Fruit fly (Drosophila melanogaster) whole organism, embryonic: ENCODE results near the gene CG2663.

Source experiments
- Bgb ChIP-seq: fragments of 200-800 bp; sonication (Bioruptor generic); IDR thresholded peaks from 2 replicates; pipeline ENCODE4 v1.3.6; 2022; ENCODE audit warnings: missing biosample characterization, missing genetic modification characterization; ENCODE audit not compliant: partially characterized antibody
- CG10267 ChIP-seq: fragments of 200-800 bp; sonication (Bioruptor generic); optimal IDR thresholded peaks from 2 replicates; lab custom pipeline; 2018; ENCODE audit warnings: missing biosample characterization, mild to moderate bottlenecking, missing genetic modification characterization, moderate library complexity
- CG10654 ChIP-seq: fragments of 200-800 bp; sonication (Bioruptor generic); optimal IDR thresholded peaks from 2 replicates; lab custom pipeline; 2016; ENCODE audit warnings: missing biosample characterization, missing genetic modification characterization
- CG10959 ChIP-seq: fragments of 200-800 bp; sonication (Bioruptor generic); IDR thresholded peaks from 2 replicates; pipeline ENCODE4 v1.3.6; 2022; ENCODE audit warnings: missing biosample characterization, missing genetic modification characterization
- CG12071 ChIP-seq: fragments of 200-800 bp; sonication (Bioruptor generic); optimal IDR thresholded peaks from 3 replicates; lab custom pipeline; 2018; ENCODE audit warnings: missing biosample characterization, mild to moderate bottlenecking, missing genetic modification characterization
- CG12391 ChIP-seq: fragments of 200-800 bp; sonication (Bioruptor generic); optimal IDR thresholded peaks from 3 replicates; lab custom pipeline; 2018; ENCODE audit warnings: missing biosample characterization, mild to moderate bottlenecking, missing genetic modification characterization, moderate library complexity
- CG12659 ChIP-seq: fragments of 200-800 bp; sonication (Bioruptor generic); optimal IDR thresholded peaks from 3 replicates; lab custom pipeline; 2017; ENCODE audit warnings: mild to moderate bottlenecking, missing biosample characterization, missing genetic modification reagents, missing genetic modification characterization
- CG13424 ChIP-seq: fragments of 200-800 bp; sonication (Bioruptor generic); optimal IDR thresholded peaks from 2 replicates; lab custom pipeline; 2019; ENCODE audit warnings: missing biosample characterization, mild to moderate bottlenecking, missing genetic modification characterization, moderate library complexity
- CG13894 ChIP-seq: fragments of 200-800 bp; sonication (Bioruptor generic); optimal IDR thresholded peaks from 3 replicates; lab custom pipeline; 2018; ENCODE audit warnings: missing biosample characterization, mild to moderate bottlenecking, missing genetic modification characterization, moderate library complexity
- CG14860 ChIP-seq: fragments of 200-800 bp; sonication (Bioruptor generic); IDR thresholded peaks from 3 replicates; pipeline ENCODE4 v1.3.6; 2022; ENCODE audit warnings: missing biosample characterization, missing genetic modification characterization; ENCODE audit not compliant: partially characterized antibody
- CG16863 ChIP-seq: fragments of 200-800 bp; sonication (Bioruptor generic); optimal IDR thresholded peaks from 3 replicates; lab custom pipeline; 2016; ENCODE audit warnings: missing biosample characterization, missing genetic modification characterization
- CG2199 ChIP-seq: fragments of 200-800 bp; sonication (Bioruptor generic); IDR thresholded peaks from 3 replicates; pipeline ENCODE4 v1.3.6; 2022; ENCODE audit warnings: missing biosample characterization, missing genetic modification characterization
- CG3281 ChIP-seq: fragments of 200-800 bp; sonication (Bioruptor generic); optimal IDR thresholded peaks from 3 replicates; lab custom pipeline; 2017; ENCODE audit warnings: missing biosample characterization, mild to moderate bottlenecking, missing genetic modification characterization
- CG3838 ChIP-seq: fragments of 200-800 bp; sonication (Bioruptor generic); optimal IDR thresholded peaks from 3 replicates; lab custom pipeline; 2016; ENCODE audit warnings: missing biosample characterization, missing genetic modification characterization
- CG3847 ChIP-seq: fragments of 200-800 bp; sonication (Bioruptor generic); IDR thresholded peaks from 2 replicates; pipeline ENCODE4 v1.3.6; 2022; ENCODE audit warnings: missing biosample characterization, missing genetic modification characterization
- CG3995 ChIP-seq: fragments of 200-800 bp; sonication (Bioruptor generic); optimal IDR thresholded peaks from 3 replicates; lab custom pipeline; 2016; ENCODE audit warnings: missing biosample characterization, missing genetic modification characterization
- CG4424 ChIP-seq: fragments of 200-800 bp; sonication (Bioruptor generic); optimal IDR thresholded peaks from 3 replicates; lab custom pipeline; 2016; ENCODE audit warnings: missing biosample characterization, missing genetic modification characterization
- CG7556 ChIP-seq: fragments of 200-800 bp; sonication (Bioruptor generic); optimal IDR thresholded peaks from 2 replicates; lab custom pipeline; 2017; ENCODE audit warnings: missing biosample characterization, mild to moderate bottlenecking, missing genetic modification characterization
- CG8478 ChIP-seq: fragments of >200 bp; optimal IDR thresholded peaks from 2 replicates; lab custom pipeline; 2018
- CG8924 ChIP-seq: fragments of 200-800 bp; optimal IDR thresholded peaks from 3 replicates; lab custom pipeline; 2019; ENCODE audit warnings: missing biosample characterization, mild to moderate bottlenecking, missing genetic modification characterization, moderate library complexity
- Dad ChIP-seq: fragments of 200-800 bp; sonication (Bioruptor generic); optimal IDR thresholded peaks from 3 replicates; lab custom pipeline; 2016; ENCODE audit warnings: missing biosample characterization, missing genetic modification characterization
- Dbx ChIP-seq: fragments of 200-800 bp; sonication (Bioruptor generic); IDR thresholded peaks from 3 replicates; pipeline ENCODE4 v1.3.6; 2022; ENCODE audit warnings: missing biosample characterization, missing genetic modification characterization
- Dfd ChIP-seq, 2 experiments: fragments of >200 bp; optimal IDR thresholded peaks; 2 replicates each; lab custom pipeline; 2017; ENCODE audit warnings: missing biosample characterization in 2 of 2, missing genetic modification characterization in 2 of 2
- Eip74EF ChIP-seq, 2 experiments: fragments of 200-800 bp in 1 of 2; fragments of >200 bp in 1 of 2; sonication (Bioruptor generic) in 1 of 2; optimal IDR thresholded peaks; 2 replicates each; lab custom pipeline; 2017 to 2019; ENCODE audit warnings: missing biosample characterization in 2 of 2, missing genetic modification characterization in 2 of 2, mild to moderate bottlenecking in 1 of 2, moderate library complexity in 1 of 2
- HLHmδ ChIP-seq: fragments of 200-800 bp; sonication (Bioruptor generic); optimal IDR thresholded peaks from 2 replicates; lab custom pipeline; 2018; ENCODE audit warnings: missing biosample characterization, mild to moderate bottlenecking, missing genetic modification characterization, moderate library complexity
- Hmr ChIP-seq: fragments of 200-800 bp; sonication (Bioruptor generic); optimal IDR thresholded peaks from 3 replicates; lab custom pipeline; 2017; ENCODE audit warnings: mild to moderate bottlenecking, missing biosample characterization, missing genetic modification reagents, missing genetic modification characterization
- Lhr ChIP-seq: fragments of 200-800 bp; sonication (Bioruptor generic); optimal IDR thresholded peaks from 3 replicates; lab custom pipeline; 2017; ENCODE audit warnings: mild to moderate bottlenecking, missing biosample characterization, missing genetic modification reagents, missing genetic modification characterization
- Mrtf ChIP-seq: fragments of 200-800 bp; sonication (Bioruptor generic); IDR thresholded peaks from 3 replicates; pipeline ENCODE4 v1.3.6; 2022; ENCODE audit warnings: missing biosample characterization, missing genetic modification characterization
- Ptx1 ChIP-seq: fragments of 200-800 bp; sonication (Bioruptor generic); IDR thresholded peaks from 2 replicates; pipeline ENCODE4 v1.3.6; 2022; ENCODE audit warnings: missing biosample characterization, missing genetic modification characterization
- az2 ChIP-seq: fragments of 200-800 bp; sonication (Bioruptor generic); optimal IDR thresholded peaks from 3 replicates; lab custom pipeline; 2016; ENCODE audit warnings: missing biosample characterization, missing genetic modification characterization
- bowl ChIP-seq: fragments of 200-800 bp; sonication (Bioruptor generic); IDR thresholded peaks from 2 replicates; pipeline ENCODE4 v1.3.6; 2022; ENCODE audit warnings: missing biosample characterization, missing genetic modification characterization
- chif ChIP-seq, 2 experiments: fragments of 200-800 bp; sonication (Bioruptor generic); optimal IDR thresholded peaks; 3 replicates each; lab custom pipeline; 2016; ENCODE audit warnings: missing biosample characterization in 2 of 2, missing genetic modification characterization in 2 of 2
- dpn ChIP-seq, 2 experiments: fragments of 200-800 bp; sonication (Bioruptor generic); optimal IDR thresholded peaks; 3 replicates each; lab custom pipeline; 2016; ENCODE audit warnings: missing biosample characterization in 2 of 2, missing genetic modification characterization in 2 of 2
- fu2 ChIP-seq: fragments of 200-800 bp; sonication (Bioruptor generic); optimal IDR thresholded peaks from 2 replicates; lab custom pipeline; 2016; ENCODE audit warnings: missing biosample characterization, missing genetic modification characterization
- grau ChIP-seq: fragments of 200-800 bp; optimal IDR thresholded peaks from 3 replicates; lab custom pipeline; 2019; ENCODE audit warnings: missing biosample characterization, mild to moderate bottlenecking, missing genetic modification characterization, moderate library complexity
- gsb-n ChIP-seq: fragments of 200-800 bp; sonication (Bioruptor generic); optimal IDR thresholded peaks from 3 replicates; lab custom pipeline; 2018; ENCODE audit warnings: missing biosample characterization, mild to moderate bottlenecking, missing genetic modification characterization
- h ChIP-seq: fragments of >200 bp; optimal IDR thresholded peaks from 2 replicates; lab custom pipeline; 2017
- inv ChIP-seq: fragments of 200-800 bp; sonication (Bioruptor generic); IDR thresholded peaks from 2 replicates; pipeline ENCODE4 v1.3.6; 2022; ENCODE audit warnings: missing biosample characterization, missing genetic modification characterization; ENCODE audit not compliant: partially characterized antibody
- nerfin-2 ChIP-seq: fragments of 200-800 bp; sonication (Bioruptor generic); IDR thresholded peaks from 2 replicates; pipeline ENCODE4 v1.3.6; 2022; ENCODE audit warnings: missing biosample characterization, missing genetic modification characterization; ENCODE audit not compliant: partially characterized antibody
- pb ChIP-seq: fragments of 200-800 bp; sonication (Bioruptor generic); optimal IDR thresholded peaks from 3 replicates; lab custom pipeline; 2016; ENCODE audit warnings: missing biosample characterization, missing genetic modification characterization
- psq ChIP-seq: fragments of 200-800 bp; sonication (Bioruptor generic); optimal IDR thresholded peaks from 2 replicates; lab custom pipeline; 2017; ENCODE audit warnings: missing biosample characterization, missing genetic modification characterization
- pzg ChIP-seq: fragments of 200-800 bp; sonication (Bioruptor generic); optimal IDR thresholded peaks from 3 replicates; lab custom pipeline; 2018; ENCODE audit warnings: missing biosample characterization, mild to moderate bottlenecking, missing genetic modification characterization, moderate library complexity
- sd ChIP-seq: fragments of 200-800 bp; sonication (Bioruptor generic); optimal IDR thresholded peaks from 3 replicates; lab custom pipeline; 2018; ENCODE audit warnings: missing biosample characterization, mild to moderate bottlenecking, missing genetic modification characterization, moderate library complexity
- seq ChIP-seq: fragments of 200-800 bp; sonication (Bioruptor generic); IDR thresholded peaks from 2 replicates; pipeline ENCODE4 v1.3.6; 2022; ENCODE audit warnings: missing biosample characterization, missing genetic modification characterization
- sob ChIP-seq: fragments of 200-800 bp; sonication (Bioruptor generic); IDR thresholded peaks from 2 replicates; pipeline ENCODE4 v1.3.6; 2022; ENCODE audit warnings: missing biosample characterization, missing genetic modification characterization
- tio ChIP-seq: fragments of 200-800 bp; sonication (Bioruptor generic); optimal IDR thresholded peaks from 2 replicates; lab custom pipeline; 2017; ENCODE audit warnings: missing biosample characterization, missing genetic modification characterization, inconsistent platforms
- trh ChIP-seq: fragments of 200-800 bp; sonication (Bioruptor generic); optimal IDR thresholded peaks from 2 replicates; lab custom pipeline; 2016; ENCODE audit warnings: missing biosample characterization, missing genetic modification characterization
- ttk ChIP-seq: fragments of 200-800 bp; sonication (Bioruptor generic); IDR thresholded peaks from 2 replicates; pipeline ENCODE4 v2.1.2; 2022; ENCODE audit warnings: missing biosample characterization, missing genetic modification characterization
- vvl ChIP-seq: fragments of 200-800 bp; sonication (Bioruptor generic); IDR thresholded peaks from 2 replicates; pipeline ENCODE4 v1.3.6; 2022; ENCODE audit warnings: missing biosample characterization, missing genetic modification characterization
- wdn ChIP-seq: fragments of 200-800 bp; sonication (Bioruptor generic); IDR thresholded peaks from 2 replicates; pipeline ENCODE4 v1.3.6; 2022; ENCODE audit warnings: missing biosample characterization, missing genetic modification characterization

Gene CG2663

DNA sequence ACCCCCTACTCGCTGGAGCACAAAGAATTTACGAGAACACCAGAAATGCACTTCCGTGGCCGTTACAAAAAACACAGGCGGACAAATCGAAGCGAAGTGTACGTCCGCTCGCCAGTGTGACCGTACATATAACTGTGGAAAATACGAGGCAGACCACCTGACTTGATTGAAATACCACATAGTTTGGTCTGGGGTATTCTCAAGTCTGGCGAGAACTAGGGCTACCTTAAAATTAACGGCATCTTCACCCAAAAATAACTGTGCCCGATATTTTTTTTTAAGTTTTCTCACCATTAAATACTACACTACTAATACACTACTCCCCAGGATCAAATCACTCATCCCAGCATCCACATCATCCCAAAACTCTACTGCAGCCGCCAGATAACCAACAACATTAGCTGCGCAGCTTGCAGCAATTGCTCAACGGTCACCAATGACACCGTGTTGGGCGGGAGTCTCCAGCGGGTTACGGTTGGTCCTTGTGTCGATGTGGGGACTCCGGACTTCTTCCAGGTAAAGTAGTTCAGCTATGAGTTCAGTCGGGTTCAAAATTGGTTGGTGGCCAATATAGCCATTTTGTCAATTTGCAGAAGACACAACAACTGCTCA lies 35.7 kb downstream of the CG2663 start, which contains the start of gene Cerk (continued):
- TF ChIP-seq CG16863 (GFP tag; lab: Kevin White, UChicago) (no peak), CG14860 (GFP tag; lab: Robert Waterston, UW) (no peak), dpn (GFP tag; optimal IDR thresholded peaks at IDR 0.05; lab: Kevin White, UChicago) (peak; percentile 47 to 67), nerfin-2 (peak; percentile 57), CG10654 (GFP tag; lab: Kevin White, UChicago) (no peak), CG8478 (lab: Kevin White, UChicago) (no peak), sd (peak; percentile 41), CG13894 (peak; percentile 48), Dad (GFP tag; lab: Kevin White, UChicago) (peak; percentile 42), trh (no peak), Eip74EF (GFP tag; optimal IDR thresholded peaks at IDR 0.05; lab: Kevin White, UChicago) (peak in 1 of 2 experiments; percentile 66), CG8924 (tag; lab: Kevin White, UChicago) (no peak), chif (GFP tag; optimal IDR thresholded peaks at IDR 0.05; lab: Kevin White, UChicago) (peak in 1 of 2 experiments; percentile 30), Lhr (peak; percentile 77), CG3838 (GFP tag; lab: Kevin White, UChicago) (no peak), inv (GFP tag; lab: Robert Waterston, UW) (peak; percentile 42; the same call in 1 of the 2 replicates), Hmr (GFP tag; lab: Kevin White, UChicago) (peak; percentile 38), CG13424 (tag; lab: Kevin White, UChicago) (peak; percentile 34), h (lab: Kevin White, UChicago) (no peak), CG10959 (no peak), CG10267 (tag; lab: Kevin White, UChicago) (peak; percentile 27), psq (no peak), HLHmδ (GFP tag; lab: Kevin White, UChicago) (peak; percentile 67), sob (GFP tag; lab: Robert Waterston, UW) (peak; percentile 75), Ptx1 (GFP tag; lab: Robert Waterston, UW) (peak; percentile 32; the same call in 1 of the 2 replicates), CG3281 (no peak), Bgb (GFP tag; lab: Robert Waterston, UW) (peak; percentile 68), CG7556 (GFP tag; lab: Kevin White, UChicago) (no peak), seq (no peak), az2 (GFP tag; lab: Kevin White, UChicago) (no peak), vvl (GFP tag; lab: Robert Waterston, UW) (peak; percentile 59), CG12659 (peak; percentile 64), ttk (GFP tag; lab: Robert Waterston, UW) (no peak), gsb-n (tag; lab: Kevin White, UChicago) (no peak), wdn (GFP tag; lab: Robert Waterston, UW) (no peak), bowl (GFP tag; lab: Robert Waterston, UW) (no peak), CG4424 (GFP tag; lab: Kevin White, UChicago) (peak; percentile 1), Mrtf (GFP tag; lab: Robert Waterston, UW) (0 out of 3 replicates have a peak, but pooled peaks have one; percentile 21), tio (GFP tag; lab: Kevin White, UChicago) (no peak), pb (GFP tag; lab: Kevin White, UChicago) (no peak), pzg (peak; percentile 91), Dfd (GFP tag; optimal IDR thresholded peaks at IDR 0.05; lab: Kevin White, UChicago) (no peak), Dbx (GFP tag; lab: Robert Waterston, UW) (peak; percentile 73), CG2199 (GFP tag; lab: Robert Waterston, UW) (0 out of 3 replicates have a peak, but pooled peaks have one; percentile 25), CG12071 (GFP tag; lab: Kevin White, UChicago) (no peak), grau (tag; lab: Kevin White, UChicago) (peak; percentile 31), CG12391 (tag; lab: Kevin White, UChicago) (peak; percentile 39), fu2 (GFP tag; lab: Kevin White, UChicago) (no peak), CG3847 (GFP tag; lab: Robert Waterston, UW) (peak; percentile 51), CG3995 (GFP tag; lab: Kevin White, UChicago) (peak; percentile 93)
